Fruit fly (Drosophila melanogaster) whole organism, embryonic: Measurements from ENCODE around the gene morgue.

ENCODE experiments used
- CG10209 ChIP-seq: fragments of 200-800 bp; sonication (Bioruptor generic); optimal IDR thresholded peaks from 3 replicates; lab custom pipeline; 2017; ENCODE audit warnings: missing biosample characterization, mild to moderate bottlenecking, missing genetic modification characterization, missing genetic modification reagents
- CG10462 ChIP-seq: fragments of 200-800 bp; sonication (Bioruptor generic); optimal IDR thresholded peaks from 2 replicates; lab custom pipeline; 2016; ENCODE audit warnings: missing biosample characterization, missing genetic modification characterization
- CG1233 ChIP-seq: fragments of 200-800 bp; sonication (Bioruptor generic); optimal IDR thresholded peaks from 4 replicates; lab custom pipeline; 2018; ENCODE audit warnings: missing biosample characterization, mild to moderate bottlenecking, missing genetic modification characterization
- CG13624 ChIP-seq: fragments of 200-800 bp; sonication (Bioruptor generic); optimal IDR thresholded peaks from 2 replicates; lab custom pipeline; 2016; ENCODE audit warnings: missing biosample characterization, missing genetic modification characterization
- CG14014 ChIP-seq: fragments of 200-800 bp; sonication (Bioruptor generic); IDR thresholded peaks from 2 replicates; pipeline ENCODE4 v1.3.6; 2022; ENCODE audit warnings: missing biosample characterization, missing genetic modification characterization
- CG1603 ChIP-seq: fragments of 200-800 bp; sonication (Bioruptor generic); optimal IDR thresholded peaks from 2 replicates; lab custom pipeline; 2019; ENCODE audit warnings: missing biosample characterization, mild to moderate bottlenecking, missing genetic modification characterization, moderate library complexity
- CG17802 ChIP-seq: fragments of 200-800 bp; sonication (Bioruptor generic); optimal IDR thresholded peaks from 2 replicates; lab custom pipeline; 2018; ENCODE audit warnings: missing biosample characterization, mild to moderate bottlenecking, missing genetic modification characterization, moderate library complexity
- CG3407 ChIP-seq: fragments of 200-800 bp; sonication (Bioruptor generic); optimal IDR thresholded peaks from 2 replicates; lab custom pipeline; 2018; ENCODE audit warnings: missing biosample characterization, mild to moderate bottlenecking, missing genetic modification characterization
- CG3838 ChIP-seq: fragments of 200-800 bp; sonication (Bioruptor generic); optimal IDR thresholded peaks from 3 replicates; lab custom pipeline; 2016; ENCODE audit warnings: missing biosample characterization, missing genetic modification characterization
- CG3995 ChIP-seq: fragments of 200-800 bp; sonication (Bioruptor generic); optimal IDR thresholded peaks from 3 replicates; lab custom pipeline; 2016; ENCODE audit warnings: missing biosample characterization, missing genetic modification characterization
- CG4360 ChIP-seq: fragments of 200-800 bp; sonication (Bioruptor generic); IDR thresholded peaks from 2 replicates; pipeline ENCODE4 v1.3.6; 2022; ENCODE audit warnings: missing biosample characterization, missing genetic modification characterization
- CG4820 ChIP-seq: fragments of 200-800 bp; sonication (Bioruptor generic); optimal IDR thresholded peaks from 3 replicates; lab custom pipeline; 2016; ENCODE audit warnings: missing biosample characterization, missing genetic modification characterization
- CG4854 ChIP-seq: fragments of 200-800 bp; sonication (Bioruptor generic); optimal IDR thresholded peaks from 2 replicates; lab custom pipeline; 2016; ENCODE audit warnings: missing biosample characterization, missing genetic modification characterization, inconsistent platforms
- CG6175 ChIP-seq: fragments of 200-800 bp; sonication (Bioruptor generic); IDR thresholded peaks from 3 replicates; pipeline ENCODE4 v1.3.6; 2022; ENCODE audit warnings: missing biosample characterization, missing genetic modification characterization
- CG6683 ChIP-seq: fragments of 200-800 bp; sonication (Bioruptor generic); optimal IDR thresholded peaks from 2 replicates; lab custom pipeline; 2017; ENCODE audit warnings: missing biosample characterization, mild to moderate bottlenecking, missing genetic modification characterization, missing genetic modification reagents
- CG7745 ChIP-seq: fragments of 200-800 bp; sonication (Bioruptor generic); optimal IDR thresholded peaks from 2 replicates; lab custom pipeline; 2018; ENCODE audit warnings: missing biosample characterization, mild to moderate bottlenecking, missing genetic modification characterization, moderate library complexity
- CG8281 ChIP-seq: fragments of 200-800 bp; sonication (Bioruptor generic); optimal IDR thresholded peaks from 2 replicates; lab custom pipeline; 2018; ENCODE audit warnings: missing biosample characterization, mild to moderate bottlenecking, missing genetic modification characterization, moderate library complexity
- CG9609 ChIP-seq: fragments of 200-800 bp; sonication (Bioruptor generic); optimal IDR thresholded peaks from 3 replicates; lab custom pipeline; 2016; ENCODE audit warnings: missing biosample characterization, missing genetic modification characterization
- CHES-1-like ChIP-seq: fragments of 200-800 bp; sonication (Bioruptor generic); optimal IDR thresholded peaks from 2 replicates; lab custom pipeline; 2016; ENCODE audit warnings: missing biosample characterization, missing genetic modification characterization
- CkIIα-i1 ChIP-seq: fragments of 200-800 bp; sonication (Bioruptor generic); IDR thresholded peaks from 2 replicates; pipeline ENCODE4 v1.3.6; 2022; ENCODE audit warnings: missing biosample characterization, missing genetic modification characterization
- Dip3 ChIP-seq: fragments of 200-800 bp; sonication (Bioruptor generic); optimal IDR thresholded peaks from 3 replicates; lab custom pipeline; 2016; ENCODE audit warnings: missing biosample characterization, missing genetic modification characterization
- Fer2 ChIP-seq: fragments of 200-800 bp; sonication (Bioruptor generic); optimal IDR thresholded peaks from 2 replicates; lab custom pipeline; 2018; ENCODE audit warnings: missing biosample characterization, mild to moderate bottlenecking, missing genetic modification characterization, moderate library complexity
- Fer3 ChIP-seq: fragments of 200-800 bp; sonication (Bioruptor generic); optimal IDR thresholded peaks from 2 replicates; lab custom pipeline; 2018; ENCODE audit warnings: missing biosample characterization, mild to moderate bottlenecking, missing genetic modification characterization, moderate library complexity
- Hsf ChIP-seq: fragments of 200-800 bp; sonication (Bioruptor generic); optimal IDR thresholded peaks from 3 replicates; lab custom pipeline; 2016; ENCODE audit warnings: missing biosample characterization, missing genetic modification characterization
- Lim3 ChIP-seq: fragments of 200-800 bp; sonication (Bioruptor generic); IDR thresholded peaks from 2 replicates; pipeline ENCODE4 v1.3.6; 2022; ENCODE audit warnings: missing biosample characterization, missing genetic modification characterization
- NfI ChIP-seq: fragments of 200-800 bp; sonication (Bioruptor generic); optimal IDR thresholded peaks from 3 replicates; lab custom pipeline; 2018; ENCODE audit warnings: missing biosample characterization, mild to moderate bottlenecking, missing genetic modification characterization, moderate library complexity
- Taf1 ChIP-seq: fragments of 200-800 bp; sonication (Bioruptor generic); IDR thresholded peaks from 2 replicates; pipeline ENCODE4 v1.3.6; 2022; ENCODE audit warnings: missing biosample characterization, missing genetic modification characterization
- ato ChIP-seq: fragments of 200-800 bp; sonication (Bioruptor generic); IDR thresholded peaks from 2 replicates; pipeline ENCODE4 v1.3.6; 2022; ENCODE audit warnings: missing biosample characterization, missing genetic modification characterization; ENCODE audit not compliant: partially characterized antibody
- az2 ChIP-seq: fragments of 200-800 bp; sonication (Bioruptor generic); optimal IDR thresholded peaks from 3 replicates; lab custom pipeline; 2016; ENCODE audit warnings: missing biosample characterization, missing genetic modification characterization
- cas ChIP-seq: fragments of 200-800 bp; sonication (Bioruptor generic); IDR thresholded peaks from 2 replicates; pipeline ENCODE4 v1.3.6; 2022; ENCODE audit warnings: missing biosample characterization, missing genetic modification characterization
- crp ChIP-seq, 2 experiments: fragments of 200-800 bp; sonication (Bioruptor generic); optimal IDR thresholded peaks; 2 replicates in 1 of 2; 3 replicates in 1 of 2; lab custom pipeline; 2017; ENCODE audit warnings: missing biosample characterization in 2 of 2, missing genetic modification characterization in 2 of 2, mild to moderate bottlenecking in 1 of 2, moderate library complexity in 1 of 2
- dan ChIP-seq: fragments of 200-800 bp; sonication (Bioruptor generic); IDR thresholded peaks from 2 replicates; pipeline ENCODE4 v1.3.6; 2022; ENCODE audit warnings: missing biosample characterization, missing genetic modification characterization
- dmrt99B ChIP-seq: fragments of 200-800 bp; sonication (Bioruptor generic); optimal IDR thresholded peaks from 2 replicates; lab custom pipeline; 2018; ENCODE audit warnings: missing biosample characterization, mild to moderate bottlenecking, missing genetic modification characterization, moderate library complexity
- ewg ChIP-seq: fragments of 200-800 bp; sonication (Bioruptor generic); optimal IDR thresholded peaks from 3 replicates; lab custom pipeline; 2017; ENCODE audit warnings: mild to moderate bottlenecking, missing biosample characterization, missing genetic modification reagents, missing genetic modification characterization
- exex ChIP-seq: fragments of 200-800 bp; sonication (Bioruptor generic); optimal IDR thresholded peaks from 4 replicates; lab custom pipeline; 2018; ENCODE audit warnings: missing biosample characterization, mild to moderate bottlenecking, missing genetic modification characterization, moderate library complexity
- gce ChIP-seq: fragments of 200-800 bp; sonication (Bioruptor generic); IDR thresholded peaks from 3 replicates; pipeline ENCODE4 v1.3.6; 2022; ENCODE audit warnings: missing biosample characterization, missing genetic modification characterization
- ken ChIP-seq: fragments of 200-800 bp; sonication (Bioruptor generic); IDR thresholded peaks from 3 replicates; pipeline ENCODE4 v1.3.6; 2022; ENCODE audit warnings: missing biosample characterization, missing genetic modification characterization
- luna ChIP-seq: fragments of 200-800 bp; sonication (Bioruptor generic); optimal IDR thresholded peaks from 2 replicates; lab custom pipeline; 2016; ENCODE audit warnings: missing biosample characterization, missing genetic modification characterization
- mam ChIP-seq: fragments of 200-800 bp; sonication (Bioruptor generic); optimal IDR thresholded peaks from 3 replicates; lab custom pipeline; 2016; ENCODE audit warnings: missing biosample characterization, missing genetic modification characterization
- nmo ChIP-seq: fragments of 200-800 bp; sonication (Bioruptor generic); optimal IDR thresholded peaks from 2 replicates; lab custom pipeline; 2018; ENCODE audit warnings: missing biosample characterization, mild to moderate bottlenecking, missing genetic modification characterization, moderate library complexity
- org-1 ChIP-seq: fragments of 200-800 bp; sonication (Bioruptor generic); optimal IDR thresholded peaks from 2 replicates; lab custom pipeline; 2017; ENCODE audit warnings: missing biosample characterization, missing genetic modification characterization
- phol ChIP-seq: fragments of 200-800 bp; sonication (Bioruptor generic); optimal IDR thresholded peaks from 3 replicates; lab custom pipeline; 2018; ENCODE audit warnings: missing biosample characterization, mild to moderate bottlenecking, missing genetic modification characterization, moderate library complexity
- salm ChIP-seq: fragments of 200-800 bp; sonication (Bioruptor generic); optimal IDR thresholded peaks from 2 replicates; lab custom pipeline; 2018; ENCODE audit warnings: missing biosample characterization, mild to moderate bottlenecking, missing genetic modification characterization
- slou ChIP-seq: fragments of 200-800 bp; sonication (Bioruptor generic); optimal IDR thresholded peaks from 3 replicates; lab custom pipeline; 2016; ENCODE audit warnings: missing biosample characterization, missing genetic modification characterization
- so ChIP-seq: fragments of 200-800 bp; sonication (Bioruptor generic); IDR thresholded peaks from 3 replicates; pipeline ENCODE4 v1.3.6; 2022; ENCODE audit warnings: missing biosample characterization, missing genetic modification characterization
- stc ChIP-seq: fragments of 200-800 bp; sonication (Bioruptor generic); IDR thresholded peaks from 2 replicates; pipeline ENCODE4 v1.3.6; 2022; ENCODE audit warnings: missing biosample characterization, missing genetic modification characterization
- unc-4 ChIP-seq: fragments of 200-800 bp; sonication (Bioruptor generic); IDR thresholded peaks from 2 replicates; pipeline ENCODE4 v1.3.6; 2022; ENCODE audit warnings: missing biosample characterization, missing genetic modification characterization; ENCODE audit not compliant: partially characterized antibody
- unpg ChIP-seq: fragments of 200-800 bp; sonication (Bioruptor generic); optimal IDR thresholded peaks from 3 replicates; lab custom pipeline; 2018; ENCODE audit warnings: missing biosample characterization, mild to moderate bottlenecking, missing genetic modification characterization, moderate library complexity
- z ChIP-seq: fragments of 200-800 bp; sonication (Bioruptor generic); IDR thresholded peaks from 3 replicates; pipeline ENCODE4 v1.3.6; 2022; ENCODE audit warnings: missing biosample characterization, missing genetic modification characterization
- zfh1 ChIP-seq: fragments of 200-800 bp; sonication (Bioruptor generic); IDR thresholded peaks from 3 replicates; pipeline ENCODE4 v1.3.6; 2022; ENCODE audit warnings: missing biosample characterization, missing genetic modification characterization
- zfh2 ChIP-seq: fragments of 200-800 bp; sonication (Bioruptor generic); optimal IDR thresholded peaks from 2 replicates; lab custom pipeline; 2016; ENCODE audit warnings: missing biosample characterization, missing genetic modification characterization

Gene morgue

DNA sequence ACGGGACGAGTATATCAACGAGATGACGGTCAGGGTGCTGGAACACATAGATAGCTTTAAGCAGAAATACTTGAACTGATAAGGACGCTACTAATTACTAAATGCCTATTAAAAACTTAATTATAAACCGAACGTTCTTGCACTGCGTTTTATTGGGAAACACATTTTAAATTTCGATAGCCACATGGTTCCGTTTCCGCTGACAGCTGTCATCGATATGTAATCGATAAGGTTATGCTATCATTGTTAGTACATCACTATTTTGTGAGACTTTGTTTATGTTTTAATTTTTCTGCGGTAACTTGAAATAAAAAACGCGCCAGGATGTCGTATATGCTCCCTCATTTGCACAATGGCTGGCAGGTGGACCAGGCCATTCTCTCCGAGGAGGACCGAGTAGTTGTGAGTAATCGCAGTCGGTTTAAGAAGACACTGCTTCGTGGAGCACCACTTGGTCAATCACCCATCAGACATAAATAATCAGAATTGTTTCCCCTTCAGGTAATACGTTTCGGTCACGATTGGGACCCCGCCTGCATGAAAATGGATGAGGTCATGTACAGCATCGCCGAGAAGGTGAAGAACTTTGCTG is 41.4 kb downstream of the morgue start, which contains the start of gene Dim1 (continued):
- TF ChIP-seq unc-4, result peak; percentile 75
- TF ChIP-seq CG4820 (GFP tag; lab: Kevin White, UChicago), result no peak
- no peak for TF ChIP-seq CG3407 (GFP tag; lab: Kevin White, UChicago)
- peak; percentile 70 for TF ChIP-seq NfI (GFP tag; lab: Kevin White, UChicago)
- no peak for TF ChIP-seq CG7745 (tag; lab: Kevin White, UChicago)
- peak; percentile 41 for TF ChIP-seq nmo (GFP tag; lab: Kevin White, UChicago)
- no peak for TF ChIP-seq CG14014 (GFP tag; lab: Robert Waterston, UW)
- no peak for TF ChIP-seq Dip3 (GFP tag; lab: Kevin White, UChicago)
- TF ChIP-seq CG6175, result no peak
- TF ChIP-seq dan, result no peak
- no peak for TF ChIP-seq salm
- TF ChIP-seq zfh1 (GFP tag; lab: Robert Waterston, UW), result peak; percentile 30; the same call in 1 of the 3 replicates
- TF ChIP-seq CG10209 (GFP tag; lab: Kevin White, UChicago), result no peak
- TF ChIP-seq luna (GFP tag; lab: Kevin White, UChicago), result peak; percentile 42
- no peak for TF ChIP-seq CkIIα-i1 (GFP tag; lab: Robert Waterston, UW)
- no peak for TF ChIP-seq Fer2 (tag; lab: Kevin White, UChicago)
- no peak for TF ChIP-seq zfh2 (GFP tag; lab: Kevin White, UChicago)
- TF ChIP-seq CG3838 (GFP tag; lab: Kevin White, UChicago), result no peak
- no peak for TF ChIP-seq stc (GFP tag; lab: Robert Waterston, UW)
- no peak for TF ChIP-seq z (GFP tag; lab: Robert Waterston, UW)
- no peak for TF ChIP-seq CG9609 (GFP tag; lab: Kevin White, UChicago)
- TF ChIP-seq Lim3, result no peak
- TF ChIP-seq CG3995, result no peak
- TF ChIP-seq cas (GFP tag; lab: Robert Waterston, UW), result no peak
- TF ChIP-seq crp (GFP tag; optimal IDR thresholded peaks at IDR 0.05; lab: Kevin White, UChicago), result no peak
- TF ChIP-seq CG4854 (GFP tag; lab: Kevin White, UChicago), result no peak
- TF ChIP-seq CG1603 (tag; lab: Kevin White, UChicago), result no peak
- no peak for TF ChIP-seq Taf1 (GFP tag; lab: Robert Waterston, UW)
- peak; percentile 24 for TF ChIP-seq CHES-1-like (GFP tag; lab: Kevin White, UChicago)
- no peak for TF ChIP-seq mam
- TF ChIP-seq CG8281, result no peak
- no peak for TF ChIP-seq ken (GFP tag; lab: Robert Waterston, UW)
- peak; percentile 16 for TF ChIP-seq CG1233 (GFP tag; lab: Kevin White, UChicago)
- no peak for TF ChIP-seq slou (GFP tag; lab: Kevin White, UChicago)
- no peak for TF ChIP-seq CG10462 (GFP tag; lab: Kevin White, UChicago)
- TF ChIP-seq az2 (GFP tag; lab: Kevin White, UChicago), result no peak
- no peak for TF ChIP-seq ewg (GFP tag; lab: Kevin White, UChicago)
- no peak for TF ChIP-seq CG17802 (tag; lab: Kevin White, UChicago)
- no peak for TF ChIP-seq Fer3 (tag; lab: Kevin White, UChicago)
- TF ChIP-seq so (GFP tag; lab: Robert Waterston, UW), result no peak
- peak; percentile 20 for TF ChIP-seq Hsf
- TF ChIP-seq CG4360 (GFP tag; lab: Robert Waterston, UW), result no peak
- no peak for TF ChIP-seq CG13624 (GFP tag; lab: Kevin White, UChicago)
- no peak for TF ChIP-seq org-1 (GFP tag; lab: Kevin White, UChicago)
- no peak for TF ChIP-seq phol (tag; lab: Kevin White, UChicago)
- no peak for TF ChIP-seq gce
- no peak for TF ChIP-seq dmrt99B (tag; lab: Kevin White, UChicago)
- no peak for TF ChIP-seq exex (tag; lab: Kevin White, UChicago)
- no peak for TF ChIP-seq unpg (GFP tag; lab: Kevin White, UChicago)
- TF ChIP-seq CG6683 (GFP tag; lab: Kevin White, UChicago), result no peak
- peak; percentile 72 for TF ChIP-seq ato (GFP tag; lab: Robert Waterston, UW)
